Fruit fly (Drosophila melanogaster): ENCODE results near the gene CG13843.

- TF ChIP-seq rgr (GFP tag; optimal IDR thresholded peaks at IDR 0.05) (peak; percentile 49), Myc (optimal IDR thresholded peaks at IDR 0.05) (no peak), Abd-B (GFP tag; optimal IDR thresholded peaks at IDR 0.05) (no peak), Jra (GFP tag; optimal IDR thresholded peaks at IDR 0.05) (peak; percentile 17), sage (GFP tag; optimal IDR thresholded peaks at IDR 0.05) (no peak)
These were observed 16.4 kb downstream of the CG13843 start for dm6 chr3R:22625514-22626333.

Data from whole organism, wandering third instar larva.